Worm (Caenorhabditis elegans) whole organism, L1 larva: Measurements from ENCODE around the gene C16A11.7.

ENCODE experiments used
- C04F5.9 ChIP-seq: sonication (generic microtip); optimal IDR thresholded peaks from 2 replicates; lab custom pipeline; 2016; ENCODE audit warnings: missing genetic modification characterization, missing compliant biosample characterization
- C34B4.2 ChIP-seq: sonication (generic microtip); optimal IDR thresholded peaks from 2 replicates; lab custom pipeline; 2017; ENCODE audit warnings: mild to moderate bottlenecking, missing genetic modification characterization, missing compliant biosample characterization
- F16B12.6 ChIP-seq: fragments of 150-350 bp; optimal IDR thresholded peaks from 2 replicates; lab custom pipeline; 2014; ENCODE audit warnings: missing biosample characterization, missing genetic modification characterization
- alr-1 ChIP-seq: fragments of 200-800 bp; sonication (Bioruptor generic); optimal IDR thresholded peaks from 2 replicates; lab custom pipeline; 2018; ENCODE audit warnings: borderline replicate concordance, mild to moderate bottlenecking, missing genetic modification characterization, missing compliant biosample characterization
- aly-2 ChIP-seq: fragments of 150-350 bp; optimal IDR thresholded peaks from 2 replicates; lab custom pipeline; 2014; ENCODE audit warnings: missing biosample characterization, missing genetic modification characterization
- ceh-63 ChIP-seq: fragments of 200-800 bp; sonication (Bioruptor generic); optimal IDR thresholded peaks from 2 replicates; lab custom pipeline; 2018; ENCODE audit warnings: mild to moderate bottlenecking, missing genetic modification characterization, missing compliant biosample characterization
- ceh-90 ChIP-seq: sonication (generic microtip); optimal IDR thresholded peaks from 2 replicates; lab custom pipeline; 2016; ENCODE audit warnings: missing genetic modification characterization, missing compliant biosample characterization
- dpl-1 ChIP-seq, 3 experiments: fragments of 150-350 bp in 2 of 3; sonication (generic microtip) in 1 of 3; optimal IDR thresholded peaks; 2 replicates each; lab custom pipeline; 2014 to 2017; ENCODE audit warnings: missing biosample characterization in 3 of 3, missing genetic modification characterization in 3 of 3, missing genetic modification reagents in 3 of 3
- dsc-1 ChIP-seq: sonication (generic microtip); optimal IDR thresholded peaks from 2 replicates; lab custom pipeline; 2016; ENCODE audit warnings: mild to moderate bottlenecking, missing genetic modification characterization, missing compliant biosample characterization
- efl-3 ChIP-seq: fragments of 200-800 bp; sonication (Bioruptor generic); optimal IDR thresholded peaks from 2 replicates; lab custom pipeline; 2018; ENCODE audit warnings: mild to moderate bottlenecking, missing genetic modification characterization, missing compliant biosample characterization
- elt-3 ChIP-seq, 6 experiments: fragments of 150-350 bp in 1 of 6; sonication (generic microtip); optimal IDR thresholded peaks; 2 replicates each; lab custom pipeline; 2017 to 2018; ENCODE audit warnings: missing biosample characterization in 6 of 6, missing genetic modification characterization in 6 of 6, inconsistent platforms in 1 of 6
- fkh-10 ChIP-seq: sonication (generic microtip); optimal IDR thresholded peaks from 2 replicates; lab custom pipeline; 2017; ENCODE audit warnings: missing biosample characterization, missing genetic modification reagents, missing genetic modification characterization
- hlh-17 ChIP-seq: fragments of 200-800 bp; sonication (Bioruptor generic); optimal IDR thresholded peaks from 2 replicates; lab custom pipeline; 2018; ENCODE audit warnings: missing genetic modification characterization, mild to moderate bottlenecking, missing compliant biosample characterization, moderate library complexity, borderline replicate concordance
- hlh-4 ChIP-seq: sonication (generic microtip); optimal IDR thresholded peaks from 2 replicates; lab custom pipeline; 2016; ENCODE audit warnings: mild to moderate bottlenecking, missing genetic modification characterization, missing compliant biosample characterization
- hpl-2 ChIP-seq: fragments of 150-350 bp; optimal IDR thresholded peaks from 2 replicates; lab custom pipeline; 2014; ENCODE audit warnings: missing biosample characterization, missing genetic modification reagents, missing genetic modification characterization
- lin-13 ChIP-seq: fragments of 150-350 bp; optimal IDR thresholded peaks from 2 replicates; lab custom pipeline; 2014; ENCODE audit warnings: missing biosample characterization, missing genetic modification reagents, missing genetic modification characterization
- lin-35 ChIP-seq, 2 experiments: fragments of 150-350 bp; optimal IDR thresholded peaks; 2 replicates each; lab custom pipeline; 2014; ENCODE audit warnings: missing biosample characterization in 2 of 2, missing genetic modification characterization in 2 of 2, missing genetic modification reagents in 2 of 2
- mef-2 ChIP-seq: fragments of 150-350 bp; optimal IDR thresholded peaks from 2 replicates; lab custom pipeline; 2014; ENCODE audit warnings: missing biosample characterization, missing genetic modification characterization
- mep-1 ChIP-seq: fragments of 150-350 bp; optimal IDR thresholded peaks from 2 replicates; lab custom pipeline; 2014; ENCODE audit warnings: missing biosample characterization, missing genetic modification characterization
- nhr-11 ChIP-seq: fragments of 150-350 bp; optimal IDR thresholded peaks from 2 replicates; lab custom pipeline; 2014; ENCODE audit warnings: missing biosample characterization, missing genetic modification characterization
- nhr-12 ChIP-seq: sonication (generic microtip); optimal IDR thresholded peaks from 2 replicates; lab custom pipeline; 2017; ENCODE audit warnings: missing biosample characterization, missing genetic modification characterization
- nhr-28 ChIP-seq: fragments of 150-350 bp; optimal IDR thresholded peaks from 2 replicates; lab custom pipeline; 2014; ENCODE audit warnings: missing biosample characterization, missing genetic modification characterization
- nhr-71 ChIP-seq: sonication (generic microtip); optimal IDR thresholded peaks from 2 replicates; lab custom pipeline; 2016; ENCODE audit warnings: mild to moderate bottlenecking, missing genetic modification characterization, moderate library complexity, missing compliant biosample characterization
- nhr-77 ChIP-seq: fragments of 150-350 bp; optimal IDR thresholded peaks from 2 replicates; lab custom pipeline; 2014; ENCODE audit warnings: missing biosample characterization, missing genetic modification characterization
- nhr-85 ChIP-seq: sonication (generic microtip); peaks from one replicate; lab custom pipeline; 2016; ENCODE audit warnings: missing genetic modification characterization, inconsistent platforms, missing compliant biosample characterization
- pag-3 ChIP-seq: sonication (generic microtip); optimal IDR thresholded peaks from 2 replicates; lab custom pipeline; 2017; ENCODE audit warnings: missing genetic modification characterization, mild to moderate bottlenecking, missing compliant biosample characterization, antibody characterized with exemption, borderline replicate concordance; ENCODE audit not compliant: insufficient read depth
- pax-3 ChIP-seq: fragments of 200-800 bp; sonication (Bioruptor generic); optimal IDR thresholded peaks from 2 replicates; lab custom pipeline; 2018; ENCODE audit warnings: mild to moderate bottlenecking, missing genetic modification characterization, moderate library complexity, missing compliant biosample characterization
- skn-1 ChIP-seq: fragments of 150-350 bp; optimal IDR thresholded peaks from 2 replicates; lab custom pipeline; 2014; ENCODE audit warnings: missing biosample characterization, missing genetic modification characterization
- sox-4 ChIP-seq: sonication (generic microtip); optimal IDR thresholded peaks from 2 replicates; lab custom pipeline; 2016; ENCODE audit warnings: missing genetic modification characterization, missing compliant biosample characterization
- sup-37 ChIP-seq: fragments of 200-800 bp; sonication (Bioruptor generic); optimal IDR thresholded peaks from 2 replicates; lab custom pipeline; 2018; ENCODE audit warnings: mild to moderate bottlenecking, missing genetic modification characterization, missing compliant biosample characterization
- swsn-7 ChIP-seq: sonication (generic microtip); optimal IDR thresholded peaks from 2 replicates; lab custom pipeline; 2016; ENCODE audit warnings: missing genetic modification characterization, missing compliant biosample characterization
- unc-86 ChIP-seq: sonication (generic microtip); optimal IDR thresholded peaks from 2 replicates; lab custom pipeline; 2016; ENCODE audit warnings: missing genetic modification characterization, missing compliant biosample characterization
- zip-4 ChIP-seq: fragments of 200-800 bp; sonication (Bioruptor generic); optimal IDR thresholded peaks from 2 replicates; lab custom pipeline; 2018; ENCODE audit warnings: mild to moderate bottlenecking, missing genetic modification characterization, moderate library complexity, missing compliant biosample characterization
- ztf-11 ChIP-seq, 2 experiments: sonication (generic microtip); optimal IDR thresholded peaks; 2 replicates each; lab custom pipeline; 2016 to 2017; ENCODE audit warnings: missing genetic modification characterization in 2 of 2, missing biosample characterization in 1 of 2, missing compliant biosample characterization in 1 of 2
- ztf-4 ChIP-seq: fragments of 150-350 bp; optimal IDR thresholded peaks from 2 replicates; lab custom pipeline; 2014; ENCODE audit warnings: missing biosample characterization, missing genetic modification characterization

The C16A11.7 gene

DNA sequence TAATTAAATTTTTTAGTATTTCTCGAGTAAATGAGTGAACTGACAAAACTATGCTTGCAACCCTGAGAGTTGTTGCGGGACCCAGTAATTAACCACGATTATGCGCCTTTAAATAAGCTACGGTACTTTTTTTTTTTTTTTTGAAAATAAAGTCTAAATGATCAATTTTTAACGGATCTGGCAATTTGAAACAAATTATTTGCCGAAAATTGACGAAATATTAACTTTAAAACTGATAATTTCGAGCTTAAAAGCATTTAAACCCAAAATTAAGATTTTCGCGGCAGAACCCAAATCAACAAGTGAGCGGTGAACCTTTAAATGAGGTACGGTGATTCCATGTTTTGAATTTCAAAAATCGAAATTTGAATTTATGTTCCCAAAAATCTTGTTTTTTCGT lies 34.3 kb downstream of the C16A11.7 start:
- TF ChIP-seq ztf-11 (tag; optimal IDR thresholded peaks at IDR 0.05; lab: Kevin White, UChicago) (no peak), alr-1 (tag; lab: Kevin White, UChicago) (no peak)

DNA sequence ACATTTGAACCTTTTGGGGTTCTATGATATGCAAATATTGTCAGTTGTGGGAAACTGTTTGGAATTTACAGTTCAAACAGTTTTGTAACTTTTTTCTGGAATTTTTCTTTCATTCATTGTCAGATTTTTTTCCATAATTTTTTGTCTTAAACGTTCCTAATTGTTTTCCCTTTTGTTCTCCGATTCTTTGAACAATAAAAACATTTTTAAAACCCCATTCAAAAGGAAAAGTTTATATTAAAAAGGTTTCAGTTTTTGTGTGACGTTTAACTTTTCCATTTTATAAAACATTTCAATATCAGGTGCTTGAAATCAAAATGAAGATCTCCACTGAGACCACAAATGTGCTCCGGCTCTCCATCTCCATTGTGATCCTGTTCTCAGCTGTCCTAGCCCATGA lies 37.7 kb downstream of the C16A11.7 start, which contains the start of gene F31D5.1:
Gene F31D5.1 (plus strand): TSS at position 301 of the 400 bp plus-strand sequence.
- TF ChIP-seq hpl-2 (GFP tag; lab: Kevin White, UChicago), result no peak
- TF ChIP-seq fkh-10 (GFP tag; lab: Kevin White, UChicago), result no peak
- TF ChIP-seq C04F5.9 (tag; lab: Kevin White, UChicago), result no peak
- TF ChIP-seq ceh-63, result no peak

DNA sequence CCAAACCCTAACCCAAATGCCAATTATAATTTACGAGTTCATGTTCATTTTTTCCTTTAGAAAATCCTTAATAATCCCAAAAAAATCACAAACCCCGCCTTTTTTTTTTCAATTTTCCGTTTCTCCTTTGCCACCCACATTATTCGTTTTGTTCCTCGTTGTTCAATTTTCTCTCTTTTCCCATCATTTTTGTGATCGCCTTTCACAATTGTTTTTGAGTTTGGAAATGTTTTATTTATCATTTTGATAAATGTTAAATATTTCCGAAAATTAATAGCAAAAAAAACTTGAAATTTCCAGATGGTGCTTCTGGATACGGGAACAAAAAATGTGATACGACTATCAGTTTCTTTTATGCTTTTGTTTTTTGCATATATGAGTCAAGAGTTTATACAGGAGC lies 41.4 kb downstream of the C16A11.7 start, which contains the start of gene F31D5.2:
Gene F31D5.2 (plus strand): TSS at position 301 of the 400 bp plus-strand sequence.
- no peak for TF ChIP-seq unc-86 (tag; lab: Kevin White, UChicago)
- TF ChIP-seq nhr-71 (tag; lab: Kevin White, UChicago), result no peak
- TF ChIP-seq pag-3 (tag; lab: Kevin White, UChicago), result no peak
- TF ChIP-seq nhr-11, result no peak
- TF ChIP-seq mef-2 (tag; lab: Kevin White, UChicago), result no peak
- TF ChIP-seq, all 84 proteins: peak for 0

ce11 chrII:4211113-4211512 lies 45.6 kb downstream of the C16A11.7 start, which contains the start of gene F31D5.7:
Gene F31D5.7 (plus strand): TSS chrII:4211413.
- TF ChIP-seq nhr-28 (tag; lab: Kevin White, UChicago), result no peak
- no peak for TF ChIP-seq efl-3 (GFP tag; lab: Kevin White, UChicago)
- TF ChIP-seq lin-35 (GFP tag; optimal IDR thresholded peaks at IDR 0.05; lab: Kevin White, UChicago), result no peak
- TF ChIP-seq ztf-11 (tag; optimal IDR thresholded peaks at IDR 0.05; lab: Kevin White, UChicago), result no peak
- TF ChIP-seq sup-37 (GFP tag; lab: Kevin White, UChicago), result no peak
- no peak for TF ChIP-seq lin-13 (GFP tag; lab: Kevin White, UChicago)
- no peak for TF ChIP-seq nhr-71 (tag; lab: Kevin White, UChicago)
- TF ChIP-seq pax-3, result no peak
- TF ChIP-seq elt-3 (tag; optimal IDR thresholded peaks at IDR 0.05; lab: Kevin White, UChicago), result no peak
- no peak for TF ChIP-seq ceh-90 (tag; lab: Kevin White, UChicago)
- TF ChIP-seq C34B4.2 (tag; lab: Kevin White, UChicago), result no peak
- TF ChIP-seq sox-4 (tag; lab: Kevin White, UChicago), result no peak
- TF ChIP-seq ztf-4 (tag; lab: Kevin White, UChicago), result no peak
- TF ChIP-seq, all 84 proteins: peak for 0

ce11 chrII:4209071-4209747 lies 47.5 kb downstream of the C16A11.7 start, which contains the start of gene F31D5.6:
Gene F31D5.6 (plus strand): TSS chrII:4209697.
- TF ChIP-seq nhr-77 (tag; lab: Kevin White, UChicago), result no peak
- TF ChIP-seq dpl-1 (GFP tag; optimal IDR thresholded peaks at IDR 0.05; lab: Kevin White, UChicago), result no peak
- TF ChIP-seq zip-4 (GFP tag; lab: Kevin White, UChicago), result no peak
- TF ChIP-seq ceh-63, result no peak
- no peak for TF ChIP-seq hlh-4 (tag; lab: Kevin White, UChicago)
- no peak for TF ChIP-seq skn-1 (tag; lab: Kevin White, UChicago)
- no peak for TF ChIP-seq efl-3 (GFP tag; lab: Kevin White, UChicago)
- no peak for TF ChIP-seq aly-2 (tag; lab: Kevin White, UChicago)
- TF ChIP-seq swsn-7 (tag; lab: Kevin White, UChicago), result no peak
- no peak for TF ChIP-seq nhr-85 (tag; lab: Kevin White, UChicago)
- no peak for TF ChIP-seq dsc-1 (tag; lab: Kevin White, UChicago)
- TF ChIP-seq hlh-17 (GFP tag; lab: Kevin White, UChicago), result no peak
- TF ChIP-seq sup-37 (GFP tag; lab: Kevin White, UChicago), result no peak
- TF ChIP-seq mep-1, result no peak
- no peak for TF ChIP-seq F16B12.6 (tag; lab: Kevin White, UChicago)
- TF ChIP-seq nhr-12 (tag; lab: Kevin White, UChicago), result no peak
